Worm (Caenorhabditis elegans) whole organism, L3 larva: Measurements from ENCODE around the gene F26D2.16.

ENCODE experiments used
- ceh-16 ChIP-seq: sonication (generic microtip); optimal IDR thresholded peaks from 2 replicates; lab custom pipeline; 2017; ENCODE audit warnings: missing biosample characterization, missing genetic modification characterization
- egl-27 ChIP-seq: sonication (generic microtip); optimal IDR thresholded peaks from 4 replicates; lab custom pipeline; 2017; ENCODE audit warnings: missing biosample characterization, missing genetic modification reagents, missing genetic modification characterization
- elt-1 ChIP-seq: fragments of 150-350 bp; optimal IDR thresholded peaks from 2 replicates; lab custom pipeline; 2014; ENCODE audit warnings: missing biosample characterization, missing genetic modification characterization
- fos-1 ChIP-seq: fragments of 150-350 bp; optimal IDR thresholded peaks from 2 replicates; lab custom pipeline; 2014; ENCODE audit warnings: missing biosample characterization, missing genetic modification characterization
- nhr-11 ChIP-seq: fragments of 150-350 bp; optimal IDR thresholded peaks from 2 replicates; lab custom pipeline; 2014; ENCODE audit warnings: missing biosample characterization, missing genetic modification characterization
- nhr-237 ChIP-seq: fragments of 150-350 bp; optimal IDR thresholded peaks from 2 replicates; lab custom pipeline; 2014; ENCODE audit warnings: missing biosample characterization, missing genetic modification characterization
- nhr-25 ChIP-seq: sonication (generic microtip); optimal IDR thresholded peaks from 2 replicates; lab custom pipeline; 2017; ENCODE audit warnings: missing biosample characterization, missing genetic modification characterization
- nhr-76 ChIP-seq: fragments of 150-350 bp; sonication (generic microtip); optimal IDR thresholded peaks from 5 replicates; lab custom pipeline; 2014; ENCODE audit warnings: missing biosample characterization, missing genetic modification characterization
- pha-4 ChIP-seq: fragments of 150-350 bp; optimal IDR thresholded peaks from 2 replicates; lab custom pipeline; 2014; ENCODE audit warnings: missing biosample characterization, missing genetic modification reagents, missing genetic modification characterization
- ztf-11 ChIP-seq: fragments of 150-350 bp; optimal IDR thresholded peaks from 2 replicates; lab custom pipeline; 2014; ENCODE audit warnings: missing biosample characterization, missing genetic modification characterization

ce11 chrV:16435510-16435909 is 15.8 kb upstream of the F26D2.16 start, which contains the start of the genes F26D2.13 and F26D2.14:
- TF ChIP-seq pha-4 (no peak), egl-27 (tag; lab: Kevin White, UChicago) (no peak), fos-1 (tag; lab: Kevin White, UChicago) (no peak), nhr-25 (tag; lab: Kevin White, UChicago) (no peak), ceh-16 (tag; lab: Kevin White, UChicago) (no peak), nhr-237 (tag; lab: Kevin White, UChicago) (no peak), nhr-11 (tag; lab: Kevin White, UChicago) (no peak), nhr-76 (tag; lab: Kevin White, UChicago) (no peak), elt-1 (tag; lab: Kevin White, UChicago) (no peak), ztf-11 (tag; lab: Kevin White, UChicago) (no peak)
